Fruit fly (Drosophila melanogaster): ENCODE results near the gene CG5167.

The CG5167 gene

DNA sequence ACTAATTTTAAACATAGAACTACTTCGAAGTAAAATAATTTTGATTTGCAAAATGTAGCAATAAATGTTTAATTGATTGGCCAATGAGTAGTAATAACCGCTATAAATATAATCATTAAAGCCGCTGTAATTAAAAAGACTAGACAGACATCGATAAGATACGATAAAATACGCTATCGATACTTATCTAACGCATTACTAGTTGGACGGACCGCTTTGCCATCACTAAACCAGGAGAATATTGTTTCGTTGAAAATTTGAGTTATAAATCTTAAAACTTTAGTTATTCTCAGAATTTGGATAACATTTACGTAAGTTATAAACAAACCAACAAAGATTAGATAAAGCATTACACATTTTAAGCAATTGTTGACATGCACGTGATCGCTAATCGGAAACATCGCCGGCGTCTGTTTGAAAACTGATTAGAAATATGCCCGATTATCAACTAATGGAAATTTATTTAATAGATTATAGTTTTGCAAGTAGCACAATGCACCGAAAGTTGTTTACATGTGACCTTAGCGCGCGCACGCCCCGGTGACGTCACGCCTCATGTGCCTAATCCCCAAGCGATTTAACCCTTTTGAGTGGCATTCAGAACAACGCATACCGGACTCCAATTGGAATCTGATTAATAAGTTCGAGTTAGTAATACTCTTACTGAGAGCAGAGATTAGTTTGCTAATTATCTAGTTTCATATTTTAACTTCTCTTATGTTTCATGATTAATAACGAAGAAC is 33.2 kb downstream of the CG5167 start, which contains the start of gene Desat1 (continued):
- no peak for TF ChIP-seq tio (GFP tag; optimal IDR thresholded peaks at IDR 0.05)
- TF ChIP-seq hkb (optimal IDR thresholded peaks at IDR 0.05) = no peak
- no peak for TF ChIP-seq hkb (GFP tag; IDR thresholded peaks at IDR 0.05)
- TF ChIP-seq CG8290 (GFP tag; optimal IDR thresholded peaks at IDR 0.05) = peak; percentile 26
- TF ChIP-seq CG8290 (tag; optimal IDR thresholded peaks at IDR 0.05) = peak in 1 of 2 experiments; percentile 18
- no peak for TF ChIP-seq her (GFP tag; optimal IDR thresholded peaks at IDR 0.05)
- TF ChIP-seq crol (GFP tag; IDR thresholded peaks at IDR 0.05) = no peak
- TF ChIP-seq CG6683 (GFP tag; optimal IDR thresholded peaks at IDR 0.05) = no peak
- TF ChIP-seq bab2 (GFP tag; optimal IDR thresholded peaks at IDR 0.05) = no peak
- TF ChIP-seq CG31441 (GFP tag; IDR thresholded peaks at IDR 0.05) = no peak
- no peak for TF ChIP-seq Lpt (GFP tag; optimal IDR thresholded peaks at IDR 0.05)
- TF ChIP-seq HLH54F (GFP tag; optimal IDR thresholded peaks at IDR 0.05) = no peak
- no peak for TF ChIP-seq CG9817 (tag; optimal IDR thresholded peaks at IDR 0.05)
- no peak for TF ChIP-seq CG2678 (tag; optimal IDR thresholded peaks at IDR 0.05)
- no peak for TF ChIP-seq CG4282 (GFP tag; optimal IDR thresholded peaks at IDR 0.05)
- TF ChIP-seq wek (GFP tag; optimal IDR thresholded peaks at IDR 0.05) = no peak
- TF ChIP-seq CG7271 (tag; optimal IDR thresholded peaks at IDR 0.05) = no peak
- TF ChIP-seq CG11695 (GFP tag; IDR thresholded peaks at IDR 0.05) = no peak
- TF ChIP-seq Fer3 (tag; optimal IDR thresholded peaks at IDR 0.05) = no peak
- TF ChIP-seq Bteb2 (GFP tag; optimal IDR thresholded peaks at IDR 0.05) = no peak
- no peak for TF ChIP-seq C15 (GFP tag; IDR thresholded peaks at IDR 0.05)
- no peak for TF ChIP-seq CG8478 (optimal IDR thresholded peaks at IDR 0.05)
- TF ChIP-seq CG5180 (GFP tag; optimal IDR thresholded peaks at IDR 0.05) = no peak
- TF ChIP-seq Lim3 (GFP tag; IDR thresholded peaks at IDR 0.05) = no peak
- peak; percentile 46 for TF ChIP-seq BtbVII (GFP tag; optimal IDR thresholded peaks at IDR 0.05)
- no peak for TF ChIP-seq CG10959 (GFP tag; IDR thresholded peaks at IDR 0.05)
- no peak for TF ChIP-seq zf30C (GFP tag; optimal IDR thresholded peaks at IDR 0.05)
- TF ChIP-seq sc (optimal IDR thresholded peaks at IDR 0.05) = no peak
- TF ChIP-seq sc (GFP tag; optimal IDR thresholded peaks at IDR 0.05) = no peak
- peak; percentile 63 for TF ChIP-seq pzg (GFP tag; optimal IDR thresholded peaks at IDR 0.05)
- TF ChIP-seq disco-r (GFP tag; optimal IDR thresholded peaks at IDR 0.05) = no peak
- TF ChIP-seq nerfin-2 (GFP tag; IDR thresholded peaks at IDR 0.05; ENCODE audit: partially characterized antibody) = peak; percentile 77
- no peak for TF ChIP-seq Nf-YC (tag; optimal IDR thresholded peaks at IDR 0.05)
- TF ChIP-seq shn (GFP tag; optimal IDR thresholded peaks at IDR 0.05) = no peak
- TF ChIP-seq ash1 (GFP tag; optimal IDR thresholded peaks at IDR 0.05) = no peak
- no peak for TF ChIP-seq CG6689 (GFP tag; IDR thresholded peaks at IDR 0.05)
- peak; percentile 50 for TF ChIP-seq lbe (GFP tag; optimal IDR thresholded peaks at IDR 0.05)
- TF ChIP-seq cato (GFP tag; optimal IDR thresholded peaks at IDR 0.05; ENCODE audit: borderline replicate concordance) = no peak
- TF ChIP-seq NC2β (GFP tag; optimal IDR thresholded peaks at IDR 0.05) = peak; percentile 4
- TF ChIP-seq Taf1 (GFP tag; IDR thresholded peaks at IDR 0.05) = no peak
- peak; percentile 60 for TF ChIP-seq row (GFP tag; IDR thresholded peaks at IDR 0.05)
- no peak for TF ChIP-seq al (GFP tag; IDR thresholded peaks at IDR 0.05)
- TF ChIP-seq Nf-YA (GFP tag; IDR thresholded peaks at IDR 0.05) = no peak
- peak; percentile 72 for TF ChIP-seq mld (GFP tag; IDR thresholded peaks at IDR 0.05; ENCODE audit: partially characterized antibody)
- TF ChIP-seq oc (tag; optimal IDR thresholded peaks at IDR 0.05) = no peak
- TF ChIP-seq ara (GFP tag; IDR thresholded peaks at IDR 0.05) = no peak
- no peak for TF ChIP-seq CG7357 (GFP tag; IDR thresholded peaks at IDR 0.05)
- TF ChIP-seq dysf (GFP tag; IDR thresholded peaks at IDR 0.05) = no peak
- no peak for TF ChIP-seq Hand (GFP tag; optimal IDR thresholded peaks at IDR 0.05)
- TF ChIP-seq CG14965 (GFP tag; optimal IDR thresholded peaks at IDR 0.05; ENCODE audit: borderline replicate concordance) = no peak
- TF ChIP-seq CG3065 (GFP tag; optimal IDR thresholded peaks at IDR 0.05) = no peak
- no peak for TF ChIP-seq slou (GFP tag; optimal IDR thresholded peaks at IDR 0.05)

Measured in whole organism, embryonic.